Worm (Caenorhabditis elegans) whole organism, L2 larva: ENCODE results near the gene F14B8.6.
"Not testable (repeated sequence)": the region's sequence is repeated elsewhere in the genome, so short reads cannot be mapped to it uniquely, and the experiment has no call there.

Source experiments
- ceh-16 ChIP-seq: fragments of 150-350 bp; optimal IDR thresholded peaks from 2 replicates; lab custom pipeline; 2014; ENCODE audit warnings: missing biosample characterization, missing genetic modification characterization
- ceh-82 ChIP-seq: fragments of 150-350 bp; optimal IDR thresholded peaks from 2 replicates; lab custom pipeline; 2014; ENCODE audit warnings: missing biosample characterization, missing genetic modification characterization
- egl-27 ChIP-seq: sonication (generic microtip); optimal IDR thresholded peaks from 3 replicates; lab custom pipeline; 2017; ENCODE audit warnings: missing biosample characterization, missing genetic modification reagents, missing genetic modification characterization
- skn-1 ChIP-seq: sonication (generic microtip); optimal IDR thresholded peaks from 2 replicates; lab custom pipeline; 2017; ENCODE audit warnings: missing biosample characterization, missing genetic modification characterization
- unc-62 ChIP-seq: fragments of 150-350 bp; optimal IDR thresholded peaks from 2 replicates; lab custom pipeline; 2014; ENCODE audit warnings: missing biosample characterization, missing genetic modification reagents, missing genetic modification characterization

DNA sequence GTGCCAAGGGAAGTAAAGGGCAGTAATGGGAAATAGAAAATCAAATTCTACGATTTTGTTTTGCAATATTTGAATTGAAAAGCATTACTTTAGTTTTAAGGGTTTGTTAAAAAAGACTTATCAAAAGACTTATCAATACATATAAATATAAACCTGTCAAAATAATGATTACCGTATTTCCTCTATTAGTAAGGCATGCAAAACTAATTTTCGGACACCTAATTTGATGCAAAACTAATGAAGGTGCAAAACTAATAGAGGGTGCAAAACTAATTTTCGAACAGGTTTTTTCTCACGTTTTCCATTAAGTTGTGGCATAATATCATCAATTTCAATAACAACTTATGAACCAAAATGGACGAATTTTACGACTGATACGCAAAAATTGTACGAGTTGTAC is 50.4 kb downstream of the F14B8.6 start, which contains the start of gene F41C6.6:
- not testable (repeated sequence) for TF ChIP-seq ceh-16; ceh-82; unc-62 (GFP tag; lab: Kevin White, UChicago); skn-1 (tag; lab: Kevin White, UChicago); egl-27 (tag; lab: Kevin White, UChicago)
